Fruit fly (Drosophila melanogaster): Measurements from ENCODE around the gene Drep4.

Gene Drep4

DNA sequence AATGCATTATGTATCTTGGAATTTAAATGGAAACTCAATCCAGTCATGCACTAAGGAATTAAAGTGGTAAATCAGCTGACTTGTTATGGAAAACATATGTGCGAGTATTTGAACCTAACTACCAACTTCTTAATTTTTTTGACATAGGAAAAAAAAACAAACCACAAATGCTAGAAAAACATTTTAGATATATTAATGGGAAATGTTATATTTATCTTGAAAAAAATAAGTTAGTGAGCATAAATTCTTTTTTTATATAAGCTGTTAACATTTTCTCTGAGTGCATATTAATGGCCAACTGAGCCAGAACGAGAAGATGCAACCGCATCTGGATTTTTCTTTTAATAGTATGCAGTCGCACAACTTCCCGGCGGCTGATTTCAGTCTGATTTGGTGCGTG, 35.1 kb downstream of the Drep4 start:
- TF ChIP-seq Hr83 (GFP tag; optimal IDR thresholded peaks at IDR 0.05; ENCODE audit: poor library complexity, severe bottlenecking): no peak
- TF ChIP-seq OdsH (GFP tag; optimal IDR thresholded peaks at IDR 0.05): no peak
- TF ChIP-seq dmrt93B (GFP tag; optimal IDR thresholded peaks at IDR 0.05): no peak
- TF ChIP-seq sage (GFP tag; optimal IDR thresholded peaks at IDR 0.05): no peak
- no peak for TF ChIP-seq dsf (GFP tag; optimal IDR thresholded peaks at IDR 0.05; ENCODE audit: borderline replicate concordance)

DNA sequence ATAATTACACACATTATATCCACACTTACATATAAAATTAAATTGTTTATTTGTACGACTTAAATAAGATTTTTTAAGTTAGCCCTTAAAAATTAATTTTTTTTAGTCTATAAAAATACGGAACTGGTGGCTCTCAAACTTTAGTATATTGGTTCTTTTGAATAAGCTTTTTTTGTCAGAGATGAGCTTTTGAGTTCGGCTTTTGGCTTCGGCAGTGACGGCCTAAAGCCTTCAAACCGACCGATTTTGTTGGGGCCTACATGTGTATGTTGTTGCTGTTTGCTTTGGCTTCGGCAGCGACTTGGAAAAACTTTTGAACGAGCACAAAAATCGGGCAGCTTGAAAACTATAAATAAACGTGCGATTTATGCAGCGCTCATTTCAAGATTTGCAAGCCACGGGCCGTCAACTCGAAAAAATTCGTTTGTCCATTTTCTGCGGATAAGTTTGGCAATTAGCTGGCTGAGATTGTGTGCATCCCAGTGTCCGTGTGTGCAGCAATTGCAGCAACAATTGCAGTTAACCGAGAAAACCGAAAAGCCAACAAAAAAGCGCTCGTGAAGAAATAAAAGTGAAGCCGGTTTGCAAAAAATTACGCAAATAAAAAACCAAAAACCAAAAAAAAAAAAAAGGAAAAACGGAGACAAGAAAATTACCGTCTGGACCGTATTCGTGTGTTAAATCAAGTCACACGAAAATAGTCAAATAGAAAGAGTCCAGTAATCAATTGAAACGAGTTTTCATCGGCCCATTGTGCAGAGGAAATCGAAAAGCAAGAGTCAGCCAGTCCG, 40.2 kb downstream of the Drep4 start, which contains the start of gene CG16820:
TSS of gene CG16820 (plus strand) at position 378 of the 791 bp plus-strand sequence.
- TF ChIP-seq dsf (GFP tag; optimal IDR thresholded peaks at IDR 0.05; ENCODE audit: borderline replicate concordance) (no peak), Dfd (GFP tag; optimal IDR thresholded peaks at IDR 0.05) (no peak), CrebA (GFP tag; optimal IDR thresholded peaks at IDR 0.05; ENCODE audit: borderline replicate concordance) (no peak), Rel (GFP tag; optimal IDR thresholded peaks at IDR 0.05) (no peak), Rel (tag; optimal IDR thresholded peaks at IDR 0.05) (no peak), Abd-B (GFP tag; optimal IDR thresholded peaks at IDR 0.05) (no peak), Jra (GFP tag; optimal IDR thresholded peaks at IDR 0.05) (no peak), lola (GFP tag; optimal IDR thresholded peaks at IDR 0.05) (no peak), sv (GFP tag; optimal IDR thresholded peaks at IDR 0.05) (no peak), Dif (GFP tag; optimal IDR thresholded peaks at IDR 0.05; ENCODE audit: partially characterized antibody) (no peak), rgr (GFP tag; optimal IDR thresholded peaks at IDR 0.05) (no peak), br (GFP tag; optimal IDR thresholded peaks at IDR 0.05) (no peak), OdsH (GFP tag; optimal IDR thresholded peaks at IDR 0.05) (no peak), GATAd (GFP tag; optimal IDR thresholded peaks at IDR 0.05) (no peak), Myc (optimal IDR thresholded peaks at IDR 0.05) (no peak), Vsx2 (GFP tag; optimal IDR thresholded peaks at IDR 0.05; ENCODE audit: partially characterized antibody) (no peak), brk (GFP tag; optimal IDR thresholded peaks at IDR 0.05) (no peak)

- TF ChIP-seq foxo (GFP tag; optimal IDR thresholded peaks at IDR 0.05): no peak
- no peak for TF ChIP-seq dl (GFP tag; optimal IDR thresholded peaks at IDR 0.05; ENCODE audit: insufficient read depth in 1 of 2, partially characterized antibody in 2 of 2)
These were observed 41.4 kb downstream of the Drep4 start for dm6 chr2L:13244759-13245308.

DNA sequence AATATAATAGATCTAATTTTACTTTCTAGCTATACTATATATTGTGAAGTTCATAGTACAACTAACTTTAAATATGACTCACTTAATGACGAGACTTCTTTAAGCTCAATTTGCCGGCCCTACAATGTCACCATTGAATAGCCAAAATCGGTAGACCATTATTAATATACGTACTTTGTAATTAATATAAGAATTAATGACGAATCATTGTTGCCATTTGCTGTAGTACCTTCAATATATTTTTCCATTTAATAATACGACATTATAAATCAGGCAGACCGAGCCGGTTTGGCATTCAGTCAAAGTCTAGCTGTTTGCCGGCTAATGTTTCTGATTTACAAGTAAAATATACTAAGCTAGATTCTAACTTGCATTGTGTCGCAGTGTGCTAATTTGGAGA, 46.6 kb downstream of the Drep4 start, which contains the start of gene Jhbp13:
TSS of gene Jhbp13 (plus strand) at position 301 of the 400 bp plus-strand sequence.
- TF ChIP-seq pan (optimal IDR thresholded peaks at IDR 0.05): no peak
- no peak for TF ChIP-seq Sp1 (GFP tag; optimal IDR thresholded peaks at IDR 0.05)
- TF ChIP-seq OdsH (GFP tag; optimal IDR thresholded peaks at IDR 0.05): no peak
- no peak for TF ChIP-seq brk (GFP tag; optimal IDR thresholded peaks at IDR 0.05)
- TF ChIP-seq Vsx2 (GFP tag; optimal IDR thresholded peaks at IDR 0.05; ENCODE audit: partially characterized antibody): no peak
- no peak for TF ChIP-seq br (GFP tag; optimal IDR thresholded peaks at IDR 0.05)
- TF ChIP-seq jim (GFP tag; optimal IDR thresholded peaks at IDR 0.05): no peak
- TF ChIP-seq dmrt93B (GFP tag; optimal IDR thresholded peaks at IDR 0.05): no peak
- TF ChIP-seq ey (GFP tag; optimal IDR thresholded peaks at IDR 0.05): no peak
- no peak for TF ChIP-seq foxo (GFP tag; optimal IDR thresholded peaks at IDR 0.05)
- TF ChIP-seq Hr78 (GFP tag; optimal IDR thresholded peaks at IDR 0.05): no peak
- TF ChIP-seq fru (GFP tag; optimal IDR thresholded peaks at IDR 0.05): no peak
- TF ChIP-seq Dfd (GFP tag; optimal IDR thresholded peaks at IDR 0.05): no peak
- no peak for TF ChIP-seq Hr83 (GFP tag; optimal IDR thresholded peaks at IDR 0.05; ENCODE audit: poor library complexity, severe bottlenecking)
- TF ChIP-seq h (GFP tag; optimal IDR thresholded peaks at IDR 0.05): no peak

DNA sequence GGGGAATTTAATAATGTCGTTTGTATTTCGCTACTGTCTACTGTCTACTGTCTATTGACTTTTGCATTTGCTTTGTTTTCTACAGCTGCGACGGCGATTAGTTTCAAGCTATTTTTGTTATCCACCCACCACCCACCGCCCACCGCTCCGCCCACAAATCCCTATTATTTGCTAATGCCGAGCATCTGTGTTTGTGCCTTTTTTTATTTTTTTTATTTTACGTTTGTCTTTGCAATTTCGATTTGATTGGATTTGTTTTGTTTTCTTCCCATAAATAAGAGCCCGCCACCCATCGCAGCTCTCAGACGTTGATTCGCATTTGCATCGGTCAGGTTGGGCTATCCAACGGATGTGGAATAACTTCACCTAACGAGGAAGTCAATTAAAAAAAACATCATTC, 50.1 kb downstream of the Drep4 start, which contains the start of gene Jhbp14:
TSS of gene Jhbp14 (plus strand) at position 301 of the 400 bp plus-strand sequence.
- TF ChIP-seq dsf (GFP tag; optimal IDR thresholded peaks at IDR 0.05; ENCODE audit: borderline replicate concordance): no peak
- no peak for TF ChIP-seq Rel (GFP tag; optimal IDR thresholded peaks at IDR 0.05)
- no peak for TF ChIP-seq Rel (tag; optimal IDR thresholded peaks at IDR 0.05)
- TF ChIP-seq h (GFP tag; optimal IDR thresholded peaks at IDR 0.05): no peak
- no peak for TF ChIP-seq CG9705 (GFP tag; optimal IDR thresholded peaks at IDR 0.05)
- no peak for TF ChIP-seq N (GFP tag; optimal IDR thresholded peaks at IDR 0.05)
- TF ChIP-seq usp (GFP tag; optimal IDR thresholded peaks at IDR 0.05): no peak
- TF ChIP-seq dl (GFP tag; optimal IDR thresholded peaks at IDR 0.05; ENCODE audit: insufficient read depth in 1 of 2, partially characterized antibody in 2 of 2): no peak
- TF ChIP-seq pan (optimal IDR thresholded peaks at IDR 0.05): no peak
- no peak for TF ChIP-seq br (GFP tag; optimal IDR thresholded peaks at IDR 0.05)
- no peak for TF ChIP-seq GATAd (GFP tag; optimal IDR thresholded peaks at IDR 0.05)
- no peak for TF ChIP-seq Jra (GFP tag; optimal IDR thresholded peaks at IDR 0.05)
- no peak for TF ChIP-seq OdsH (GFP tag; optimal IDR thresholded peaks at IDR 0.05)
- TF ChIP-seq CrebA (GFP tag; optimal IDR thresholded peaks at IDR 0.05; ENCODE audit: borderline replicate concordance): no peak
- TF ChIP-seq brk (GFP tag; optimal IDR thresholded peaks at IDR 0.05): no peak
- TF ChIP-seq Myc (optimal IDR thresholded peaks at IDR 0.05): no peak
- TF ChIP-seq Vsx2 (GFP tag; optimal IDR thresholded peaks at IDR 0.05; ENCODE audit: partially characterized antibody): no peak
- TF ChIP-seq Sp1 (GFP tag; optimal IDR thresholded peaks at IDR 0.05): no peak
- TF ChIP-seq dmrt93B (GFP tag; optimal IDR thresholded peaks at IDR 0.05): no peak
- no peak for TF ChIP-seq sage (GFP tag; optimal IDR thresholded peaks at IDR 0.05)
- TF ChIP-seq sv (GFP tag; optimal IDR thresholded peaks at IDR 0.05): no peak
